Fruit fly (Drosophila melanogaster): ENCODE results near the gene CG10859.

The CG10859 gene

dm6 chr2L:13398614-13399161 is at the start of gene CG10859, which contains the start of gene CG7110:
TSS of gene CG10859 (minus strand) at chr2L:13398664.
TSS of gene CG7110 (plus strand) at chr2L:13398991.
- no peak for TF ChIP-seq insv (optimal IDR thresholded peaks at IDR 0.05)
- no peak for TF ChIP-seq h (optimal IDR thresholded peaks at IDR 0.05)
- TF ChIP-seq Sin3A (optimal IDR thresholded peaks at IDR 0.05): no peak
- TF ChIP-seq Myc (optimal IDR thresholded peaks at IDR 0.05): no peak
- TF ChIP-seq ttk (optimal IDR thresholded peaks at IDR 0.05): no peak
- no peak for TF ChIP-seq psq (optimal IDR thresholded peaks at IDR 0.05)

DNA sequence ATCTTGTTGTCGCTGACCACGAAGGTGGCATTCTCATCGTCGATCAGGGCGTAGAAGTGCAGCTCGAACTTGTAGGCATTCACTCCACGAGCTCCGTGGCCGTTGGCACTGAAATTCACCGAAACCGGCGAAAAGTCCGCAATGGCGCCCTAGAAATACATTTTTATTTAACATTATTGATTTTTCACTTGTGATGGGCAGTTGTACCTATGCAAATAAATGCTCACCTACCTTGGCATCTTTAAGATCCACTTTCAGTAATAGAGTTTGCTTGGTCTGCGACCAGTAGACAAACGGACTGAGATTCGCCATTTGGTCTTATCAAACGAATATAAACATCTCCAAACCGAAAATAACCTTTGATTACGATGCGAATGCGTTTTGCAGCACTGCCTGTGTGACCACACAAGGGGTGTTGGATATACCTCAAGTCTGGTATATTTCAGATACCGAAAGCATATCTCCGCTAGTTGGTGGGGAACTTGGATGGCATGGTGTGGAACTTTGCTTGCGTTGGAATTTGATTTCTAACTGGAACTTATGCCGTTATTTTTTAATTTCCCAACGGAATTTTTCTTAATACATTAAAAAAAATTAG is 46.9 kb upstream of the CG10859 start, which contains the start of gene Hacd2:
Hacd2 (minus strand) TSS at position 403 of the 598 bp plus-strand sequence.
- no peak for TF ChIP-seq psq (optimal IDR thresholded peaks at IDR 0.05)
- no peak for TF ChIP-seq insv (optimal IDR thresholded peaks at IDR 0.05)
- no peak for TF ChIP-seq Sin3A (optimal IDR thresholded peaks at IDR 0.05)
- no peak for TF ChIP-seq h (optimal IDR thresholded peaks at IDR 0.05)
- TF ChIP-seq ttk (optimal IDR thresholded peaks at IDR 0.05): no peak
- TF ChIP-seq Myc (optimal IDR thresholded peaks at IDR 0.05): no peak

DNA sequence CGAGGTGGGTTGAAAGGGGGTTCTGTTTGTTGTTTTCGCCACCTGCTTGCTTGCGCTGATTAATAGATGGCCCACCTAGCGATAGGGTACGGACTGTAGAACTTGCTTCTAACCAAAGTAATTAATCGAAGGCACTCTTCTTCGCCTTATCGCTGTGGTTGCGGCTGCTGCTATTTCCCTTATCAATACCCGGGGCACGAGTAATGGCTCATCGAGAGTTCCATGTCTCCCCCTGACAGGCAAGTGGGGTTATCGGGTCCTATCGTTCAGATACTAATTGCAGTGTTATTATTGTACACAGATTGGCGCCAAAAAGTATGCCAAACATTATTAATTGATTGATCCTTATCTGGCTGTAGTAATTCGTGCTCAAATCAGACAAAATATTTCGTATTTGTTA is 38.3 kb upstream of the CG10859 start:
- no peak for TF ChIP-seq psq (optimal IDR thresholded peaks at IDR 0.05)
- TF ChIP-seq ttk (optimal IDR thresholded peaks at IDR 0.05): no peak
- TF ChIP-seq h (optimal IDR thresholded peaks at IDR 0.05): no peak
- no peak for TF ChIP-seq Sin3A (optimal IDR thresholded peaks at IDR 0.05)
- no peak for TF ChIP-seq Myc (optimal IDR thresholded peaks at IDR 0.05)

DNA sequence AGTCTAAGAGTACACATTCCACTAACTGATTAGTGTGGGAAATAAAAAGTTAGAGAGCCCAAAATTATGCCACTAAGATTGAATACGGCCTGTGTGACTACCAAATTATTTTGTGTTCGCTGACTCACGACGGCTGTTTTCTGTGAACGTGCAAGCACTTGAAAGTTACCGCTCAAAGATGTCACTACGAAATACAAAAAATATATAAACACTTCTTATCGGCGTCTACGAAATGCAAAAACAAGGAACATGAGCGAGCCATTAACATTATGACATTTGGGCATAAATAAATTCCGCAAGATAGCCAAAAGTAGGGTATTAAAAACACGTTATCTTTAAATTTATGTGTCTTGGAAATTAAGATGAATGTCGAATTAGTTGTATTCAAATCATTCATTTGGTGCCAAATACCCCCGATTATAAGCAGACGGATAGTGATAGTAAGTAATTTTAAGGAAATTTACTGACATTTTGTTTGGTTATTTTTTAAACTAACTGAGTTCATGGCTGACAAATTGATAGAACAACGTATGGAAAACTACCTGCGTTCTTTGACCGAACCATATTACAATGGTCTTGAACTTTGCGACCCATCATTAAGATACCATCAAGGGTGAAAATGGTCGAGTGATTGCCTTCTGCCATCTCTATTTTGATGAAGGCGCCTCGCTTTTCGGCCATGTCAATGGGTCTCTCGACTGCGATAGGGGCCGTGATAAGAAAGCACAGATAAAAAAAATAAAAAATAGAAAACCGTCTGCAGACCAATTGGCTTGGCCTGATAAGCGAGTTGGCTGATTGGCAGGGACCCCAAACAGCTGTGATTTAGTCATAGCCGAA is 36.6 kb upstream of the CG10859 start, which contains the start of gene Tehao:
Tehao (plus strand) TSS at position 828 of the 840 bp plus-strand sequence.
- no peak for TF ChIP-seq ttk (optimal IDR thresholded peaks at IDR 0.05)
- TF ChIP-seq Sin3A (optimal IDR thresholded peaks at IDR 0.05): no peak
- TF ChIP-seq h (optimal IDR thresholded peaks at IDR 0.05): no peak

DNA sequence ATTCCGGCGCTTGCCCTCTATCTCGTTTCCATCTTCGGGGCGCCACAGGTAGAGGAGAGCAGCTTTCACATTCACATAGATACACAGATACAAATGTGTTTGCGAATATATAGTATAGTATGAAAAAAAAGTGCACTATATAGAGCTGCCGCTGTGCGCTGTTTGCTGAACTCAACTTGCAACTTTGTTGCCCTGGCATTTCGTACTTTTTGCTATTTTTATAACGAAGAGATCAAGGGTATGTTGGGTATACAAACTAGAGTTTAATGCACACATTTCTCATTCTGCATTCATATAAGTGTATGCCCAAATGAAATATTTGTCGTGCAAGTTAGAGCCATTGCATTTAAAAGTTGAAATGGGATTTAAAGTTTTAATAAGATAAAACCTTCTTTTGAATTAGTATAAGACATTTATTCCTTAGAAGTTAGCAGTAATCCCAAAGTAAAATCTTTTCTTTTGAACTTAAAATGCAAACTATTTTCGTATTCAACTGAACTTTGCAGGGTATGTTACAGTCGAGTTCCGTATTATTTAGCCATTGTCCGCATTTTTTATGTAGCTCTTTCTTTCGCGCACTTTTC is 32.5 kb upstream of the CG10859 start:
- TF ChIP-seq Myc (optimal IDR thresholded peaks at IDR 0.05): no peak
- TF ChIP-seq h (optimal IDR thresholded peaks at IDR 0.05): no peak
- no peak for TF ChIP-seq psq (optimal IDR thresholded peaks at IDR 0.05)
- TF ChIP-seq Sin3A (optimal IDR thresholded peaks at IDR 0.05): no peak
- TF ChIP-seq insv (optimal IDR thresholded peaks at IDR 0.05): no peak
- no peak for TF ChIP-seq ttk (optimal IDR thresholded peaks at IDR 0.05)

dm6 chr2L:13414525-13415481 is 16.3 kb upstream of the CG10859 start, which contains the start of the genes CG16956, CG42784 and CG43850:
TSS of gene CG16956 (minus strand) at chr2L:13414575.
TSS of gene CG42784 (plus strand) at chr2L:13415431.
TSS of gene CG43850 (plus strand) at chr2L:13415431.
- TF ChIP-seq psq (optimal IDR thresholded peaks at IDR 0.05) (no peak), Sin3A (optimal IDR thresholded peaks at IDR 0.05) (no peak), ttk (optimal IDR thresholded peaks at IDR 0.05) (no peak), Myc (optimal IDR thresholded peaks at IDR 0.05) (no peak), insv (optimal IDR thresholded peaks at IDR 0.05) (no peak)

dm6 chr2L:13412219-13412618 is 13.8 kb upstream of the CG10859 start, which contains the start of gene Flad2:
TSS of gene Flad2 (plus strand) at chr2L:13412519.
- TF ChIP-seq psq (optimal IDR thresholded peaks at IDR 0.05) (no peak), h (optimal IDR thresholded peaks at IDR 0.05) (no peak), Sin3A (optimal IDR thresholded peaks at IDR 0.05) (no peak), Myc (optimal IDR thresholded peaks at IDR 0.05) (no peak), ttk (optimal IDR thresholded peaks at IDR 0.05) (no peak), insv (optimal IDR thresholded peaks at IDR 0.05) (no peak)

- TF ChIP-seq Myc (optimal IDR thresholded peaks at IDR 0.05) (no peak), Sin3A (optimal IDR thresholded peaks at IDR 0.05) (no peak), psq (optimal IDR thresholded peaks at IDR 0.05) (no peak), insv (optimal IDR thresholded peaks at IDR 0.05) (no peak), h (optimal IDR thresholded peaks at IDR 0.05) (no peak), ttk (optimal IDR thresholded peaks at IDR 0.05) (no peak)
These were observed 13.1 kb upstream of the CG10859 start, which contains the start of gene Vm34Ca for dm6 chr2L:13411566-13411965. TSS of gene Vm34Ca (minus strand) at chr2L:13411631.

dm6 chr2L:13399565-13399964 is 1.1 kb upstream of the CG10859 start:
- TF ChIP-seq Sin3A (optimal IDR thresholded peaks at IDR 0.05): no peak
- TF ChIP-seq insv (optimal IDR thresholded peaks at IDR 0.05): no peak
- TF ChIP-seq ttk (optimal IDR thresholded peaks at IDR 0.05): no peak
- no peak for TF ChIP-seq psq (optimal IDR thresholded peaks at IDR 0.05)
- no peak for TF ChIP-seq Myc (optimal IDR thresholded peaks at IDR 0.05)
- no peak for TF ChIP-seq h (optimal IDR thresholded peaks at IDR 0.05)

- TF ChIP-seq Sin3A (optimal IDR thresholded peaks at IDR 0.05): no peak
- TF ChIP-seq ttk (optimal IDR thresholded peaks at IDR 0.05): peak; percentile 91
These were observed 1.1 kb downstream of the CG10859 start for dm6 chr2L:13397393-13397792.

dm6 chr2L:13396084-13396483 is 2.4 kb downstream of the CG10859 start, which contains the start of gene CG16957:
TSS of gene CG16957 (minus strand) at chr2L:13396184.
- TF ChIP-seq ttk (optimal IDR thresholded peaks at IDR 0.05) (no peak), h (optimal IDR thresholded peaks at IDR 0.05) (no peak), Sin3A (optimal IDR thresholded peaks at IDR 0.05) (no peak)

All from Kc167 (cell line).